Fruit fly (Drosophila melanogaster) whole organism, embryonic: Measurements from ENCODE around the gene TMEM216.

ENCODE experiments used
- Atf3 ChIP-seq: fragments of 200-800 bp; sonication (Bioruptor generic); optimal IDR thresholded peaks from 3 replicates; lab custom pipeline; 2016; ENCODE audit warnings: missing biosample characterization, missing genetic modification characterization
- Bdp1 ChIP-seq: fragments of 200-800 bp; sonication (Bioruptor generic); optimal IDR thresholded peaks from 3 replicates; lab custom pipeline; 2016; ENCODE audit warnings: missing biosample characterization, missing genetic modification characterization
- BtbVII ChIP-seq: fragments of 200-800 bp; sonication (Bioruptor generic); optimal IDR thresholded peaks from 3 replicates; lab custom pipeline; 2017; ENCODE audit warnings: missing biosample characterization, mild to moderate bottlenecking, missing genetic modification characterization
- Bteb2 ChIP-seq: fragments of 200-800 bp; sonication (Bioruptor generic); optimal IDR thresholded peaks from 2 replicates; lab custom pipeline; 2016; ENCODE audit warnings: missing biosample characterization, missing genetic modification characterization
- CG10366 ChIP-seq: fragments of 200-800 bp; sonication (Bioruptor generic); IDR thresholded peaks from 2 replicates; pipeline ENCODE4 v1.3.6; 2022; ENCODE audit warnings: missing biosample characterization, missing genetic modification characterization
- CG10959 ChIP-seq: fragments of 200-800 bp; sonication (Bioruptor generic); IDR thresholded peaks from 2 replicates; pipeline ENCODE4 v1.3.6; 2022; ENCODE audit warnings: missing biosample characterization, missing genetic modification characterization
- CG11085 ChIP-seq: fragments of 200-800 bp; sonication (Bioruptor generic); IDR thresholded peaks from 2 replicates; pipeline ENCODE4 v1.3.6; 2022; ENCODE audit warnings: missing biosample characterization, missing genetic modification characterization
- CG12236 ChIP-seq: fragments of 200-800 bp; sonication (Bioruptor generic); optimal IDR thresholded peaks from 2 replicates; lab custom pipeline; 2016; ENCODE audit warnings: missing biosample characterization, missing genetic modification characterization
- CG14860 ChIP-seq: fragments of 200-800 bp; sonication (Bioruptor generic); IDR thresholded peaks from 3 replicates; pipeline ENCODE4 v1.3.6; 2022; ENCODE audit warnings: missing biosample characterization, missing genetic modification characterization; ENCODE audit not compliant: partially characterized antibody
- CG1602 ChIP-seq: fragments of 200-800 bp; sonication (Bioruptor generic); optimal IDR thresholded peaks from 3 replicates; lab custom pipeline; 2016; ENCODE audit warnings: missing biosample characterization, missing genetic modification characterization
- CG17612 ChIP-seq: fragments of 200-800 bp; sonication (Bioruptor generic); IDR thresholded peaks from 2 replicates; pipeline ENCODE4 v1.3.6; 2022; ENCODE audit warnings: missing biosample characterization, missing genetic modification characterization
- CG17802 ChIP-seq: fragments of 200-800 bp; sonication (Bioruptor generic); optimal IDR thresholded peaks from 2 replicates; lab custom pipeline; 2018; ENCODE audit warnings: missing biosample characterization, mild to moderate bottlenecking, missing genetic modification characterization, moderate library complexity
- CG2129 ChIP-seq: fragments of 200-800 bp; sonication (Bioruptor generic); IDR thresholded peaks from 2 replicates; pipeline ENCODE4 v1.3.6; 2022; ENCODE audit warnings: missing biosample characterization, missing genetic modification characterization; ENCODE audit not compliant: partially characterized antibody
- CG32532 ChIP-seq: fragments of 200-800 bp; sonication (Bioruptor generic); IDR thresholded peaks from 2 replicates; pipeline ENCODE4 v1.3.6; 2022; ENCODE audit warnings: missing biosample characterization, missing genetic modification characterization
- CG32767 ChIP-seq: fragments of 200-800 bp; sonication (Bioruptor generic); IDR thresholded peaks from 2 replicates; pipeline ENCODE4 v1.3.6; 2022; ENCODE audit warnings: missing biosample characterization, missing genetic modification characterization
- CG4617 ChIP-seq: fragments of 200-800 bp; sonication (Bioruptor generic); optimal IDR thresholded peaks from 3 replicates; lab custom pipeline; 2016; ENCODE audit warnings: missing biosample characterization, missing genetic modification characterization, borderline replicate concordance
- CG4820 ChIP-seq: fragments of 200-800 bp; sonication (Bioruptor generic); optimal IDR thresholded peaks from 3 replicates; lab custom pipeline; 2016; ENCODE audit warnings: missing biosample characterization, missing genetic modification characterization
- CG7556 ChIP-seq: fragments of 200-800 bp; sonication (Bioruptor generic); optimal IDR thresholded peaks from 2 replicates; lab custom pipeline; 2017; ENCODE audit warnings: missing biosample characterization, mild to moderate bottlenecking, missing genetic modification characterization
- CTCF ChIP-seq: fragments of 200-800 bp; sonication (Bioruptor generic); optimal IDR thresholded peaks from 2 replicates; lab custom pipeline; 2017; ENCODE audit warnings: missing biosample characterization, mild to moderate bottlenecking, missing genetic modification characterization, moderate library complexity
- D19B ChIP-seq: fragments of 200-800 bp; sonication (Bioruptor generic); optimal IDR thresholded peaks from 2 replicates; lab custom pipeline; 2017; ENCODE audit warnings: missing biosample characterization, mild to moderate bottlenecking, missing genetic modification characterization
- Dad ChIP-seq: fragments of 200-800 bp; sonication (Bioruptor generic); optimal IDR thresholded peaks from 3 replicates; lab custom pipeline; 2016; ENCODE audit warnings: missing biosample characterization, missing genetic modification characterization
- Dll ChIP-seq: fragments of 200-800 bp; sonication (Bioruptor generic); IDR thresholded peaks from 4 replicates; pipeline ENCODE4 v1.3.6; 2022; ENCODE audit warnings: missing biosample characterization, missing genetic modification characterization; ENCODE audit not compliant: partially characterized antibody
- Hr3 ChIP-seq: fragments of 200-800 bp; sonication (Bioruptor generic); optimal IDR thresholded peaks from 3 replicates; lab custom pipeline; 2016; ENCODE audit warnings: missing biosample characterization, missing genetic modification characterization
- Mad ChIP-seq: fragments of 200-800 bp; sonication (Bioruptor generic); optimal IDR thresholded peaks from 2 replicates; lab custom pipeline; 2016; ENCODE audit warnings: missing biosample characterization, missing genetic modification characterization
- Max ChIP-seq: fragments of 200-800 bp; sonication (Bioruptor generic); optimal IDR thresholded peaks from 2 replicates; lab custom pipeline; 2016; ENCODE audit warnings: missing biosample characterization, mild to moderate bottlenecking, missing genetic modification characterization
- Med ChIP-seq: fragments of 200-800 bp; sonication (Bioruptor generic); peaks from one replicate; lab custom pipeline; 2016; ENCODE audit warnings: missing biosample characterization, missing genetic modification characterization, mild to moderate bottlenecking, inconsistent platforms, moderate library complexity
- NC2α ChIP-seq: fragments of 200-800 bp; sonication (Bioruptor generic); optimal IDR thresholded peaks from 2 replicates; lab custom pipeline; 2016; ENCODE audit warnings: missing biosample characterization, missing genetic modification characterization
- Neu2 ChIP-seq: fragments of 200-800 bp; sonication (Bioruptor generic); optimal IDR thresholded peaks from 3 replicates; lab custom pipeline; 2016; ENCODE audit warnings: missing biosample characterization, missing genetic modification characterization, borderline replicate concordance
- Nf-YC ChIP-seq: fragments of 200-800 bp; optimal IDR thresholded peaks from 3 replicates; lab custom pipeline; 2019; ENCODE audit warnings: missing biosample characterization, mild to moderate bottlenecking, missing genetic modification characterization, moderate library complexity
- Oli ChIP-seq: fragments of 200-800 bp; sonication (Bioruptor generic); optimal IDR thresholded peaks from 2 replicates; lab custom pipeline; 2018; ENCODE audit warnings: missing biosample characterization, mild to moderate bottlenecking, missing genetic modification characterization, moderate library complexity
- Sox100B ChIP-seq: fragments of 200-800 bp; sonication (Bioruptor generic); optimal IDR thresholded peaks from 3 replicates; lab custom pipeline; 2018; ENCODE audit warnings: missing biosample characterization, mild to moderate bottlenecking, missing genetic modification characterization
- Sox102F ChIP-seq: fragments of 200-800 bp; sonication (Bioruptor generic); optimal IDR thresholded peaks from 2 replicates; lab custom pipeline; 2018; ENCODE audit warnings: missing biosample characterization, mild to moderate bottlenecking, missing genetic modification characterization, moderate library complexity
- bab2 ChIP-seq: fragments of 200-800 bp; sonication (Bioruptor generic); optimal IDR thresholded peaks from 2 replicates; lab custom pipeline; 2016; ENCODE audit warnings: missing biosample characterization, missing genetic modification characterization
- bcd ChIP-seq: fragments of 200-800 bp; sonication (Bioruptor generic); optimal IDR thresholded peaks from 2 replicates; lab custom pipeline; 2017; ENCODE audit warnings: missing biosample characterization, mild to moderate bottlenecking, missing genetic modification characterization
- bowl ChIP-seq: fragments of 200-800 bp; sonication (Bioruptor generic); IDR thresholded peaks from 2 replicates; pipeline ENCODE4 v1.3.6; 2022; ENCODE audit warnings: missing biosample characterization, missing genetic modification characterization
- chm ChIP-seq: fragments of 200-800 bp; sonication (Bioruptor generic); IDR thresholded peaks from 2 replicates; pipeline ENCODE4 v1.3.6; 2022; ENCODE audit warnings: missing biosample characterization, missing genetic modification characterization
- cwo ChIP-seq: fragments of 200-800 bp; sonication (Bioruptor generic); optimal IDR thresholded peaks from 3 replicates; lab custom pipeline; 2017; ENCODE audit warnings: missing biosample characterization, missing genetic modification characterization, mild to moderate bottlenecking, moderate library complexity, missing genetic modification reagents
- dpn ChIP-seq, 2 experiments: fragments of 200-800 bp; sonication (Bioruptor generic); optimal IDR thresholded peaks; 3 replicates each; lab custom pipeline; 2016; ENCODE audit warnings: missing biosample characterization in 2 of 2, missing genetic modification characterization in 2 of 2
- ewg ChIP-seq: fragments of 200-800 bp; sonication (Bioruptor generic); optimal IDR thresholded peaks from 3 replicates; lab custom pipeline; 2017; ENCODE audit warnings: mild to moderate bottlenecking, missing biosample characterization, missing genetic modification reagents, missing genetic modification characterization
- fu2 ChIP-seq: fragments of 200-800 bp; sonication (Bioruptor generic); optimal IDR thresholded peaks from 2 replicates; lab custom pipeline; 2016; ENCODE audit warnings: missing biosample characterization, missing genetic modification characterization
- gsb ChIP-seq: fragments of 200-800 bp; sonication (Bioruptor generic); IDR thresholded peaks from 2 replicates; pipeline ENCODE4 v1.3.6; 2022; ENCODE audit warnings: missing biosample characterization, missing genetic modification characterization
- gsb-n ChIP-seq: fragments of 200-800 bp; sonication (Bioruptor generic); optimal IDR thresholded peaks from 3 replicates; lab custom pipeline; 2018; ENCODE audit warnings: missing biosample characterization, mild to moderate bottlenecking, missing genetic modification characterization
- her ChIP-seq: fragments of 200-800 bp; sonication (Bioruptor generic); optimal IDR thresholded peaks from 2 replicates; lab custom pipeline; 2016; ENCODE audit warnings: missing biosample characterization, missing genetic modification characterization
- hth ChIP-seq: fragments of >200 bp; optimal IDR thresholded peaks from 2 replicates; lab custom pipeline; 2017; ENCODE audit warnings: inconsistent platforms
- lilli ChIP-seq: fragments of 200-800 bp; sonication (Bioruptor generic); optimal IDR thresholded peaks from 3 replicates; lab custom pipeline; 2016; ENCODE audit warnings: missing biosample characterization, missing genetic modification characterization
- mirr ChIP-seq: fragments of 200-800 bp; sonication (Bioruptor generic); optimal IDR thresholded peaks from 3 replicates; lab custom pipeline; 2018; ENCODE audit warnings: missing biosample characterization, mild to moderate bottlenecking, missing genetic modification characterization
- mld ChIP-seq: fragments of 200-800 bp; sonication (Bioruptor generic); IDR thresholded peaks from 3 replicates; pipeline ENCODE4 v1.3.6; 2022; ENCODE audit warnings: missing biosample characterization, missing genetic modification characterization; ENCODE audit not compliant: partially characterized antibody
- rib ChIP-seq: fragments of 200-800 bp; sonication (Bioruptor generic); IDR thresholded peaks from 2 replicates; pipeline ENCODE4 v1.3.6; 2022; ENCODE audit warnings: missing biosample characterization, missing genetic modification characterization
- row ChIP-seq: fragments of 200-800 bp; sonication (Bioruptor generic); IDR thresholded peaks from 3 replicates; pipeline ENCODE4 v1.3.6; 2022; ENCODE audit warnings: missing biosample characterization, missing genetic modification characterization
- usp ChIP-seq: fragments of >200 bp; optimal IDR thresholded peaks from 2 replicates; lab custom pipeline; 2017; ENCODE audit warnings: missing biosample characterization, missing genetic modification characterization
- vnd ChIP-seq: fragments of 200-800 bp; sonication (Bioruptor generic); IDR thresholded peaks from 3 replicates; pipeline ENCODE4 v1.3.6; 2022; ENCODE audit warnings: missing biosample characterization, missing genetic modification characterization; ENCODE audit not compliant: partially characterized antibody

Gene TMEM216

DNA sequence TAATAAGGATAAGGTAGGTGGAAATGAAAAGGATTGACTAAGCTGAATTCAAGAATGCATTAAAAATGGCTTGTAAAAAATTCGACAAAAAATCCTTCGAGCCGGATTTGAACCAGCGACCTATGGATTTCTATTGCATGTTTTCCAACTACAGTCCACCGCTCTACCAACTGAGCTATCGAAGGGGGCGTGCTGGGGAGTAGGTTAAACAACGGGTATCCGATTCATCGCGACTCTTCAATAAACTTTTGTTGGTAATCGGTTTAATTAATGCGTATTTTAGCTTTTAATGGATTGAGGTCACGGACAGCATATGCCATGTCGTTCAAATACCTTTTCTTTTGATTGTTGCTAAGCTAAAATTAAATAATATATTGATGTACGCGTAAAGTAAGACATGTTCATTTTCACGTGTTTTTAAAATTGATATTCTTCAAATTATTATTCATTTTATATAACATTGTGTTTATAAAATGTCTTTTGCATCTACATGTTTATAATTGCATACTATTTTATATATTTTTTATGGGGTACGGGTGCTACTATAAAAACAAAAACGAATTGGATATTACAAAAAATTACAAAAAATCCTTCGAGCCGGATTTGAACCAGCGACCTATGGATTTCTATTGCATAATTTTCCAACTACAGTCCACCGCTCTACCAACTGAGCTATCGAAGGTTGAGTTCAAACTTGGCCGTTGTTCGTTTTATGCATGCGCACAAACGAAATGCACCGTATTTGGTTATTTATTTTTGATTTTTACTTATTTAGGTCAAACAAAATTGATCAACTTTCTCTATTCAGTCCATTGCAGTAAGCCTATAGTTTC, 47.8 kb upstream of the TMEM216 start (continued):
- TF ChIP-seq CG11085 (GFP tag; lab: Robert Waterston, UW) = no peak
- TF ChIP-seq CG10959 (GFP tag; lab: Robert Waterston, UW) = no peak
- TF ChIP-seq D19B (GFP tag; lab: Kevin White, UChicago) = no peak
- no peak for TF ChIP-seq NC2α (GFP tag; lab: Kevin White, UChicago)
- no peak for TF ChIP-seq bcd (GFP tag; lab: Kevin White, UChicago)
- TF ChIP-seq row = no peak
- TF ChIP-seq lilli (GFP tag; lab: Kevin White, UChicago) = no peak
- TF ChIP-seq CG4617 (GFP tag; lab: Kevin White, UChicago) = no peak
- no peak for TF ChIP-seq BtbVII (GFP tag; lab: Kevin White, UChicago)
- TF ChIP-seq Bdp1 (GFP tag; lab: Kevin White, UChicago) = peak; percentile 98
- TF ChIP-seq Atf3 (GFP tag; lab: Kevin White, UChicago) = no peak
- no peak for TF ChIP-seq fu2 (GFP tag; lab: Kevin White, UChicago)
- TF ChIP-seq CG32767 (GFP tag; lab: Robert Waterston, UW) = no peak
- no peak; the same call in 1 of the 2 replicates for TF ChIP-seq CG32532 (GFP tag; lab: Robert Waterston, UW)
- no peak for TF ChIP-seq CG12236 (GFP tag; lab: Kevin White, UChicago)
- TF ChIP-seq bowl = no peak
- no peak for TF ChIP-seq gsb-n
- peak; percentile 52 for TF ChIP-seq CG14860 (GFP tag; lab: Robert Waterston, UW)
- no peak for TF ChIP-seq gsb (GFP tag; lab: Robert Waterston, UW)
- TF ChIP-seq hth (lab: Kevin White, UChicago) = no peak
- TF ChIP-seq mirr (GFP tag; lab: Kevin White, UChicago) = peak; percentile 77
- peak; percentile 76 for TF ChIP-seq Med (GFP tag; lab: Kevin White, UChicago)
- no peak for TF ChIP-seq ewg
- TF ChIP-seq CG17612 (GFP tag; lab: Robert Waterston, UW) = no peak
- no peak for TF ChIP-seq Neu2
- TF ChIP-seq dpn (GFP tag; optimal IDR thresholded peaks at IDR 0.05; lab: Kevin White, UChicago) = no peak
- no peak for TF ChIP-seq Oli (tag; lab: Kevin White, UChicago)
- TF ChIP-seq CTCF (GFP tag; lab: Kevin White, UChicago) = no peak
- TF ChIP-seq Max = no peak
- TF ChIP-seq Sox102F (GFP tag; lab: Kevin White, UChicago) = no peak
- TF ChIP-seq chm (GFP tag; lab: Robert Waterston, UW) = peak; percentile 7; the same call in 1 of the 2 replicates
- no peak for TF ChIP-seq CG4820 (GFP tag; lab: Kevin White, UChicago)
- TF ChIP-seq CG1602 (GFP tag; lab: Kevin White, UChicago) = no peak
- TF ChIP-seq usp = no peak
- no peak for TF ChIP-seq CG2129 (GFP tag; lab: Robert Waterston, UW)
- TF ChIP-seq vnd (GFP tag; lab: Robert Waterston, UW) = peak; percentile 35
- TF ChIP-seq CG7556 (GFP tag; lab: Kevin White, UChicago) = no peak
- TF ChIP-seq Sox100B (GFP tag; lab: Kevin White, UChicago) = no peak
- 0 out of 4 replicates have a peak, but pooled peaks have one; percentile 36 for TF ChIP-seq Dll (GFP tag; lab: Robert Waterston, UW)
- TF ChIP-seq Dad = no peak
- TF ChIP-seq CG17802 (tag; lab: Kevin White, UChicago) = no peak
- TF ChIP-seq Bteb2 (GFP tag; lab: Kevin White, UChicago) = no peak
- TF ChIP-seq rib (GFP tag; lab: Robert Waterston, UW) = no peak
- TF ChIP-seq her (GFP tag; lab: Kevin White, UChicago) = no peak
- TF ChIP-seq CG10366 = no peak
- no peak for TF ChIP-seq Nf-YC
- TF ChIP-seq Mad (GFP tag; lab: Kevin White, UChicago) = no peak
- no peak for TF ChIP-seq bab2 (GFP tag; lab: Kevin White, UChicago)
- TF ChIP-seq cwo = no peak
- TF ChIP-seq Hr3 (GFP tag; lab: Kevin White, UChicago) = no peak
- peak; percentile 92 for TF ChIP-seq mld (GFP tag; lab: Robert Waterston, UW)
